Worm (Caenorhabditis elegans): ENCODE measurements around the gene ZK632.2.

Gene ZK632.2

DNA sequence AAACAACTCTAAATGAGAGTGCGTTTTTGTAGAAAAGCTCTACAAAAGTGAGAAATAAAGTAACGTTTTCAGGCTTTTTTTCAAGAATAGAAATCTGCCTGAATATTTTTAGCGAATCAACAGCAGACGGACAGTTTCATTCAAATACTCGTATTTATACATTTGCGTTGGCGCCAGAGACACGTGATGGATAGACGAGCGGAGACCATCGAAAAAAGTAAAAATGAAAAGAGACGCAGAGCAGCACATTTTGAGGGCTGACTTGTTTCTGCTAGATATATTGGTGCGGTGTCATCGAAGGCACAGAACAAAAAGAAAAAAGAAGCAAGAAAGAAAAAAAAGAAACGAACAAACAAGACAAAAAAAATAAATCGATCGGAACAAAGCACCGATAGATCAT is 27.1 kb downstream of the ZK632.2 start (continued):
- TF ChIP-seq ZK546.5 (tag; optimal IDR thresholded peaks at IDR 0.05) (no peak), fkh-2 (tag; optimal IDR thresholded peaks at IDR 0.05) (no peak)

- TF ChIP-seq pqm-1 (tag; optimal IDR thresholded peaks at IDR 0.05) (peak; percentile 11), ztf-4 (tag; optimal IDR thresholded peaks at IDR 0.05) (no peak), elt-1 (tag; optimal IDR thresholded peaks at IDR 0.05) (no peak), lin-39 (tag; optimal IDR thresholded peaks at IDR 0.05) (peak; percentile 15), ztf-11 (tag; optimal IDR thresholded peaks at IDR 0.05) (no peak), snpc-4 (tag; optimal IDR thresholded peaks at IDR 0.05) (peak; percentile 45), ceh-82 (tag; optimal IDR thresholded peaks at IDR 0.05) (no peak), fos-1 (tag; optimal IDR thresholded peaks at IDR 0.05) (no peak), ama-1 (optimal IDR thresholded peaks at IDR 0.05) (no peak), nhr-76 (tag; optimal IDR thresholded peaks at IDR 0.05) (no peak), mml-1 (tag; optimal IDR thresholded peaks at IDR 0.05) (no peak), nhr-23 (tag; optimal IDR thresholded peaks at IDR 0.05) (peak; percentile 34), unc-62 (GFP tag; optimal IDR thresholded peaks at IDR 0.05) (no peak), nfya-1 (tag; optimal IDR thresholded peaks at IDR 0.05; ENCODE audit: insufficient read depth) (peak; percentile 91), R02D3.7 (tag; optimal IDR thresholded peaks at IDR 0.05) (no peak), ceh-9 (tag; optimal IDR thresholded peaks at IDR 0.05) (no peak), jun-1 (tag; optimal IDR thresholded peaks at IDR 0.05) (no peak), hmg-11 (tag; optimal IDR thresholded peaks at IDR 0.05) (peak; percentile 41), pha-4 (tag; optimal IDR thresholded peaks at IDR 0.05) (peak; percentile 99), lin-15B (tag; optimal IDR thresholded peaks at IDR 0.05) (peak; percentile 57), fkh-2 (tag; optimal IDR thresholded peaks at IDR 0.05) (no peak), ceh-28 (tag; optimal IDR thresholded peaks at IDR 0.05) (peak; percentile 50), nhr-67 (tag; optimal IDR thresholded peaks at IDR 0.05) (no peak), skn-1 (tag; optimal IDR thresholded peaks at IDR 0.05) (peak; percentile 13), aly-2 (tag; optimal IDR thresholded peaks at IDR 0.05) (no peak), nhr-28 (tag; optimal IDR thresholded peaks at IDR 0.05) (no peak), nhr-237 (tag; optimal IDR thresholded peaks at IDR 0.05) (no peak), fkh-10 (GFP tag; optimal IDR thresholded peaks at IDR 0.05) (no peak), egl-5 (tag; optimal IDR thresholded peaks at IDR 0.05) (peak; percentile 1), unc-39 (tag; optimal IDR thresholded peaks at IDR 0.05) (no peak), lsy-12 (tag; optimal IDR thresholded peaks at IDR 0.05) (no peak), ZK546.5 (tag; optimal IDR thresholded peaks at IDR 0.05) (no peak), elt-2 (tag; optimal IDR thresholded peaks at IDR 0.05) (peak; percentile 23)
Observed at ce11 chrIII:9827163-9827951, 28.4 kb downstream of the ZK632.2 start, which contains the start of the genes ZK632.10 and ZK632.11. ZK632.10 (minus strand) TSS chrIII:9827722. ZK632.11 (plus strand) TSS chrIII:9827915.

DNA sequence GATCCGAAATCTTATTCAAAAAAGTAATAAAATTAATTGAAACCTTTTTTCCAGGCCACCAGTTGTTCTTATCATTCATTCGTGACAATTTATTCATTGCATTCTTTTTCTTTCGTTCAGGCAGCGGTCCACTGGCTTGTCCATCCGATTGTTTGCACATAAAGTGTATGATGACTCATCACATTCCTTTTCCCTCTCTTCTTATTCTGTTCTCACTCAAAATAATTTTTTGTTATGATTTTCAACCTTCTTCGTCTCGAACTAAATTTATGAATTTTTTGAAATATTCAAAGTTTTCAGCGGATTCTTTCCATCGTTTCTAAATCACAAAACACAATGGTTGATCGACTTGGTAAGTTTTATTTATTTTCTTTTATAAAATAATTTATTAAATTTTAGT is 31.6 kb downstream of the ZK632.2 start, which contains the start of gene ZK632.12:
ZK632.12 (plus strand) TSS at position 301 of the 400 bp plus-strand sequence.
- TF ChIP-seq ceh-9 (tag; optimal IDR thresholded peaks at IDR 0.05), result no peak
- TF ChIP-seq nhr-76 (tag; optimal IDR thresholded peaks at IDR 0.05), result no peak
- TF ChIP-seq pha-4 (tag; optimal IDR thresholded peaks at IDR 0.05), result peak; percentile 39
- no peak for TF ChIP-seq nhr-67 (tag; optimal IDR thresholded peaks at IDR 0.05)
- TF ChIP-seq lin-39 (tag; optimal IDR thresholded peaks at IDR 0.05), result no peak
- no peak for TF ChIP-seq mdl-1 (tag; optimal IDR thresholded peaks at IDR 0.05)

ce11 chrIII:9832569-9832968 is 33.7 kb downstream of the ZK632.2 start:
- TF ChIP-seq nhr-76 (tag; optimal IDR thresholded peaks at IDR 0.05) (no peak), aly-2 (tag; optimal IDR thresholded peaks at IDR 0.05) (no peak), ama-1 (optimal IDR thresholded peaks at IDR 0.05) (no peak), nhr-77 (tag; optimal IDR thresholded peaks at IDR 0.05) (no peak), daf-12 (tag; optimal IDR thresholded peaks at IDR 0.05) (no peak), lin-15B (tag; optimal IDR thresholded peaks at IDR 0.05) (no peak), lin-39 (tag; optimal IDR thresholded peaks at IDR 0.05) (no peak), lsy-12 (tag; optimal IDR thresholded peaks at IDR 0.05) (no peak), ceh-9 (tag; optimal IDR thresholded peaks at IDR 0.05) (no peak), nfya-1 (tag; optimal IDR thresholded peaks at IDR 0.05; ENCODE audit: insufficient read depth) (no peak), R02D3.7 (tag; optimal IDR thresholded peaks at IDR 0.05) (no peak), nhr-23 (tag; optimal IDR thresholded peaks at IDR 0.05) (no peak), jun-1 (tag; optimal IDR thresholded peaks at IDR 0.05) (no peak), pqm-1 (tag; optimal IDR thresholded peaks at IDR 0.05) (no peak)
